2 worm cellular contexts compared by ENCODE assay signal in the genomic region with DNA sequence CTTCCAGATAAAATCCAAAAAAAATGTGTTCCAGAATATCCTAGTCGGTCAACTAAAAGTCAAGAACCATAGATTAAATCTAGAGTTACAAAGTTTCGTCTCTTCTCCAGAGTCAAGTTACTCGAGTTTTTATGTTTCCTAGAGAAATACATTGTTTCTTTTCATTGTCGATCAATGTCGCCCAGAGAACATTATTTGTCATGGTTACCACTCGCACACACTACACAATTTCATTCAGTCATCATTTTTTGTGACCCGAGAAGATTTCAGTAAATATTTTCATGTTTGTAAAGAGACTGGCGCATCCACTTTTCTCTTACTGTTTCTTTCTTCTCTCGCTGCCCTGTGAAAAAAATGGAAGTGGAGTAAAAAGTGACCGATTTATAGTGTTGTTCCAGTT.
TF ChIP-seq lines count a peak whose summit lies in the region.

No protein-coding gene starts in this region.

TF ChIP-seq in whole organism, L1 larva, 84 proteins besides CTCF, POLR2A, EP300 and RAD21:
- TF ChIP-seq skn-1 (tag; optimal IDR thresholded peaks at IDR 0.05; lab: Kevin White, UChicago) (peak; percentile 31), nhr-85 (tag; lab: Kevin White, UChicago) (peak; percentile 53), ets-5 (GFP tag; IDR thresholded peaks at IDR 0.05; lab: Robert Waterston, UW) (no peak)

TF ChIP-seq in whole organism, L3 larva, 47 proteins besides CTCF, POLR2A, EP300 and RAD21:
- TF ChIP-seq egl-27 (tag; optimal IDR thresholded peaks at IDR 0.05; lab: Kevin White, UChicago) (no peak), lsy-12 (tag; optimal IDR thresholded peaks at IDR 0.05; lab: Kevin White, UChicago) (no peak), pha-4 (tag; optimal IDR thresholded peaks at IDR 0.05; lab: Kevin White, UChicago) (peak; percentile 57), R02D3.7 (tag; optimal IDR thresholded peaks at IDR 0.05; lab: Kevin White, UChicago) (no peak)
